Fruit fly (Drosophila melanogaster): ENCODE data around the gene Hs3st-B.

DNA sequence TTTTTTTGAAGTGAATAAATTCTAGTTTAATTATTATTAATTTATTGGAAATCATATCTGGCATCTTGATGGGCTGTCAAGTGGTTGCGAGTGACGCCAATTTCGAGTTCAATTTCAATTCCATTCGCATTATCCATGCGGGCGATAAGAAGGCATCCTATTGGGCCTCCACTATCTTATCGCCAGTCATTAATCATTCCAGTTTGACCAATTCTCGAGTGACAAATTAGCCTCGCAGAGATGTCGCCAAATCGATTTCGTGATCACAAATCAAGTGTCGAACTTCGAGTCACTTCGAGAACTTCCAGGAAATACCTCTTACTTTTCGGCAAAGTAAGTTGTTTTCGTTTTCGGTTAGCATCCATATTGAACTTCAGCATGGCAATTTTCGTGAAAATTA is 31.8 kb upstream of the Hs3st-B start:
- TF ChIP-seq D1 (tag; optimal IDR thresholded peaks at IDR 0.05) = no peak
- no peak for TF ChIP-seq CG4496 (GFP tag; IDR thresholded peaks at IDR 0.05)
- TF ChIP-seq rn (GFP tag; IDR thresholded peaks at IDR 0.05) = no peak

Measured in whole organism, pupa.